Fruit fly (Drosophila melanogaster) whole organism, embryonic: ENCODE measurements around the gene LysS.
A peak's percentile ranks its signal among the peaks of the same experiment; 100 is the strongest.

Experiments used
- Atf-2 ChIP-seq: fragments of 200-800 bp; sonication (Bioruptor generic); optimal IDR thresholded peaks from 2 replicates; lab custom pipeline; 2016; ENCODE audit warnings: missing biosample characterization, missing genetic modification characterization
- CG10366 ChIP-seq: fragments of 200-800 bp; sonication (Bioruptor generic); IDR thresholded peaks from 2 replicates; pipeline ENCODE4 v1.3.6; 2022; ENCODE audit warnings: missing biosample characterization, missing genetic modification characterization
- CG10431 ChIP-seq: fragments of 200-800 bp; sonication (Bioruptor generic); optimal IDR thresholded peaks from 3 replicates; lab custom pipeline; 2018; ENCODE audit warnings: missing biosample characterization, mild to moderate bottlenecking, missing genetic modification characterization
- CG10654 ChIP-seq: fragments of 200-800 bp; sonication (Bioruptor generic); optimal IDR thresholded peaks from 2 replicates; lab custom pipeline; 2016; ENCODE audit warnings: missing biosample characterization, missing genetic modification characterization
- CG11504 ChIP-seq: fragments of 200-800 bp; sonication (Bioruptor generic); optimal IDR thresholded peaks from 3 replicates; lab custom pipeline; 2019; ENCODE audit warnings: missing biosample characterization, mild to moderate bottlenecking, missing genetic modification characterization, moderate library complexity
- CG4360 ChIP-seq: fragments of 200-800 bp; sonication (Bioruptor generic); IDR thresholded peaks from 2 replicates; pipeline ENCODE4 v1.3.6; 2022; ENCODE audit warnings: missing biosample characterization, missing genetic modification characterization
- CG7786 ChIP-seq: fragments of 200-800 bp; sonication (Bioruptor generic); optimal IDR thresholded peaks from 2 replicates; lab custom pipeline; 2016; ENCODE audit warnings: missing biosample characterization, missing genetic modification characterization
- CG8281 ChIP-seq: fragments of 200-800 bp; sonication (Bioruptor generic); optimal IDR thresholded peaks from 2 replicates; lab custom pipeline; 2018; ENCODE audit warnings: missing biosample characterization, mild to moderate bottlenecking, missing genetic modification characterization, moderate library complexity
- Dip3 ChIP-seq: fragments of 200-800 bp; sonication (Bioruptor generic); optimal IDR thresholded peaks from 3 replicates; lab custom pipeline; 2016; ENCODE audit warnings: missing biosample characterization, missing genetic modification characterization
- Doc2 ChIP-seq: fragments of 200-800 bp; sonication (Bioruptor generic); IDR thresholded peaks from 2 replicates; pipeline ENCODE4 v1.3.6; 2022; ENCODE audit warnings: missing biosample characterization, missing genetic modification characterization
- Dp ChIP-seq: fragments of 200-800 bp; sonication (Bioruptor generic); optimal IDR thresholded peaks from 2 replicates; lab custom pipeline; 2018; ENCODE audit warnings: missing biosample characterization, mild to moderate bottlenecking, missing genetic modification characterization, moderate library complexity
- E2f2 ChIP-seq: fragments of 200-800 bp; sonication (Bioruptor generic); IDR thresholded peaks from 2 replicates; pipeline ENCODE4 v1.3.6; 2022; ENCODE audit warnings: missing biosample characterization, missing genetic modification characterization
- Ets97D ChIP-seq: fragments of 200-800 bp; sonication (Bioruptor generic); optimal IDR thresholded peaks from 3 replicates; lab custom pipeline; 2016; ENCODE audit warnings: missing biosample characterization, missing genetic modification characterization
- HLH4C ChIP-seq: fragments of 200-800 bp; sonication (Bioruptor generic); IDR thresholded peaks from 3 replicates; pipeline ENCODE4 v1.3.6; 2022; ENCODE audit warnings: missing biosample characterization, missing genetic modification characterization; ENCODE audit not compliant: partially characterized antibody
- Hey ChIP-seq: fragments of 200-800 bp; sonication (Bioruptor generic); optimal IDR thresholded peaks from 3 replicates; lab custom pipeline; 2018; ENCODE audit warnings: missing biosample characterization, mild to moderate bottlenecking, missing genetic modification characterization
- Hr39 ChIP-seq: fragments of >200 bp; optimal IDR thresholded peaks from 2 replicates; lab custom pipeline; 2017
- Med ChIP-seq: fragments of 200-800 bp; sonication (Bioruptor generic); peaks from one replicate; lab custom pipeline; 2016; ENCODE audit warnings: missing biosample characterization, missing genetic modification characterization, mild to moderate bottlenecking, inconsistent platforms, moderate library complexity
- Nf-YA ChIP-seq: fragments of 200-800 bp; sonication (Bioruptor generic); IDR thresholded peaks from 2 replicates; pipeline ENCODE4 v1.3.6; 2022; ENCODE audit warnings: missing biosample characterization, missing genetic modification characterization
- Nf-YC ChIP-seq: fragments of 200-800 bp; optimal IDR thresholded peaks from 3 replicates; lab custom pipeline; 2019; ENCODE audit warnings: missing biosample characterization, mild to moderate bottlenecking, missing genetic modification characterization, moderate library complexity
- Xbp1 ChIP-seq: fragments of 200-800 bp; sonication (Bioruptor generic); optimal IDR thresholded peaks from 3 replicates; lab custom pipeline; 2016; ENCODE audit warnings: missing biosample characterization, mild to moderate bottlenecking, missing genetic modification characterization
- al ChIP-seq: fragments of 200-800 bp; sonication (Bioruptor generic); IDR thresholded peaks from 2 replicates; pipeline ENCODE4 v1.3.6; 2022; ENCODE audit warnings: missing biosample characterization, missing genetic modification characterization
- aop ChIP-seq: fragments of 200-800 bp; sonication (Bioruptor generic); IDR thresholded peaks from 2 replicates; pipeline ENCODE4 v1.3.6; 2022; ENCODE audit warnings: missing biosample characterization, missing genetic modification characterization
- bbx ChIP-seq: fragments of 200-800 bp; sonication (Bioruptor generic); IDR thresholded peaks from 2 replicates; pipeline ENCODE4 v1.3.6; 2022; ENCODE audit warnings: missing biosample characterization, missing genetic modification characterization; ENCODE audit not compliant: partially characterized antibody
- bigmax ChIP-seq: fragments of 200-800 bp; sonication (Bioruptor generic); optimal IDR thresholded peaks from 2 replicates; lab custom pipeline; 2018; ENCODE audit warnings: missing biosample characterization, mild to moderate bottlenecking, missing genetic modification characterization
- bowl ChIP-seq: fragments of 200-800 bp; sonication (Bioruptor generic); IDR thresholded peaks from 2 replicates; pipeline ENCODE4 v1.3.6; 2022; ENCODE audit warnings: missing biosample characterization, missing genetic modification characterization
- crp ChIP-seq, 2 experiments: fragments of 200-800 bp; sonication (Bioruptor generic); optimal IDR thresholded peaks; 2 replicates in 1 of 2; 3 replicates in 1 of 2; lab custom pipeline; 2017; ENCODE audit warnings: missing biosample characterization in 2 of 2, missing genetic modification characterization in 2 of 2, mild to moderate bottlenecking in 1 of 2, moderate library complexity in 1 of 2
- dysf ChIP-seq: fragments of 200-800 bp; sonication (Bioruptor generic); IDR thresholded peaks from 3 replicates; pipeline ENCODE4 v1.3.6; 2022; ENCODE audit warnings: missing biosample characterization, missing genetic modification characterization
- fd102C ChIP-seq: fragments of 200-800 bp; sonication (Bioruptor generic); optimal IDR thresholded peaks from 2 replicates; lab custom pipeline; 2018; ENCODE audit warnings: missing biosample characterization, mild to moderate bottlenecking, missing genetic modification characterization, moderate library complexity
- fd96Cb ChIP-seq: fragments of 200-800 bp; sonication (Bioruptor generic); optimal IDR thresholded peaks from 2 replicates; lab custom pipeline; 2018; ENCODE audit warnings: missing biosample characterization, mild to moderate bottlenecking, missing genetic modification characterization, moderate library complexity
- gcm ChIP-seq: fragments of 200-800 bp; sonication (Bioruptor generic); optimal IDR thresholded peaks from 2 replicates; lab custom pipeline; 2019; ENCODE audit warnings: missing biosample characterization, mild to moderate bottlenecking, missing genetic modification characterization, moderate library complexity
- hkb ChIP-seq, 2 experiments: fragments of 200-800 bp in 1 of 2; fragments of >200 bp in 1 of 2; sonication (Bioruptor generic) in 1 of 2; IDR thresholded peaks in 1 of 2; optimal IDR thresholded peaks in 1 of 2; 2 replicates each; pipeline versions ENCODE4 v1.3.6 to Lab custom; 2017 to 2022; ENCODE audit warnings: missing biosample characterization in 1 of 2, missing genetic modification characterization in 1 of 2
- jing ChIP-seq: fragments of 200-800 bp; sonication (Bioruptor generic); optimal IDR thresholded peaks from 2 replicates; lab custom pipeline; 2018; ENCODE audit warnings: missing biosample characterization, mild to moderate bottlenecking, missing genetic modification characterization
- org-1 ChIP-seq: fragments of 200-800 bp; sonication (Bioruptor generic); optimal IDR thresholded peaks from 2 replicates; lab custom pipeline; 2017; ENCODE audit warnings: missing biosample characterization, missing genetic modification characterization
- p53 ChIP-seq: fragments of 200-800 bp; sonication (Bioruptor generic); optimal IDR thresholded peaks from 2 replicates; lab custom pipeline; 2016; ENCODE audit warnings: missing biosample characterization, missing genetic modification characterization
- pan ChIP-seq, 4 experiments: fragments of >200 bp in 3 of 4; fragments of 200-800 bp in 1 of 4; sonication (Bioruptor generic) in 1 of 4; optimal IDR thresholded peaks in 3 of 4; IDR thresholded peaks in 1 of 4; 2 replicates each; pipeline versions ENCODE4 v1.3.6 to Lab custom; 2017 to 2022; ENCODE audit warnings: missing biosample characterization in 2 of 4, missing genetic modification characterization in 2 of 4, mixed read lengths in 1 of 4
- salm ChIP-seq: fragments of 200-800 bp; sonication (Bioruptor generic); optimal IDR thresholded peaks from 2 replicates; lab custom pipeline; 2018; ENCODE audit warnings: missing biosample characterization, mild to moderate bottlenecking, missing genetic modification characterization
- shn ChIP-seq: fragments of 200-800 bp; sonication (Bioruptor generic); optimal IDR thresholded peaks from 3 replicates; lab custom pipeline; 2016; ENCODE audit warnings: missing biosample characterization, missing genetic modification characterization
- sisA ChIP-seq: fragments of 200-800 bp; sonication (Bioruptor generic); IDR thresholded peaks from 2 replicates; pipeline ENCODE4 v1.3.6; 2022; ENCODE audit warnings: missing biosample characterization, missing genetic modification characterization
- tio ChIP-seq: fragments of 200-800 bp; sonication (Bioruptor generic); optimal IDR thresholded peaks from 2 replicates; lab custom pipeline; 2017; ENCODE audit warnings: missing biosample characterization, missing genetic modification characterization, inconsistent platforms
- trem ChIP-seq: fragments of 200-800 bp; optimal IDR thresholded peaks from 3 replicates; lab custom pipeline; 2019; ENCODE audit warnings: missing biosample characterization, mild to moderate bottlenecking, missing genetic modification characterization, moderate library complexity
- ttk ChIP-seq: fragments of 200-800 bp; sonication (Bioruptor generic); IDR thresholded peaks from 2 replicates; pipeline ENCODE4 v2.1.2; 2022; ENCODE audit warnings: missing biosample characterization, missing genetic modification characterization
- vnd ChIP-seq: fragments of 200-800 bp; sonication (Bioruptor generic); IDR thresholded peaks from 3 replicates; pipeline ENCODE4 v1.3.6; 2022; ENCODE audit warnings: missing biosample characterization, missing genetic modification characterization; ENCODE audit not compliant: partially characterized antibody
- vvl ChIP-seq: fragments of 200-800 bp; sonication (Bioruptor generic); IDR thresholded peaks from 2 replicates; pipeline ENCODE4 v1.3.6; 2022; ENCODE audit warnings: missing biosample characterization, missing genetic modification characterization
- wor ChIP-seq: fragments of 200-800 bp; sonication (Bioruptor generic); IDR thresholded peaks from 2 replicates; pipeline ENCODE4 v1.3.6; 2022; ENCODE audit warnings: missing biosample characterization, missing genetic modification characterization
- zen ChIP-seq: fragments of 200-800 bp; sonication (Bioruptor generic); optimal IDR thresholded peaks from 3 replicates; lab custom pipeline; 2018; ENCODE audit warnings: missing biosample characterization, mild to moderate bottlenecking, missing genetic modification characterization, moderate library complexity

The LysS gene

DNA sequence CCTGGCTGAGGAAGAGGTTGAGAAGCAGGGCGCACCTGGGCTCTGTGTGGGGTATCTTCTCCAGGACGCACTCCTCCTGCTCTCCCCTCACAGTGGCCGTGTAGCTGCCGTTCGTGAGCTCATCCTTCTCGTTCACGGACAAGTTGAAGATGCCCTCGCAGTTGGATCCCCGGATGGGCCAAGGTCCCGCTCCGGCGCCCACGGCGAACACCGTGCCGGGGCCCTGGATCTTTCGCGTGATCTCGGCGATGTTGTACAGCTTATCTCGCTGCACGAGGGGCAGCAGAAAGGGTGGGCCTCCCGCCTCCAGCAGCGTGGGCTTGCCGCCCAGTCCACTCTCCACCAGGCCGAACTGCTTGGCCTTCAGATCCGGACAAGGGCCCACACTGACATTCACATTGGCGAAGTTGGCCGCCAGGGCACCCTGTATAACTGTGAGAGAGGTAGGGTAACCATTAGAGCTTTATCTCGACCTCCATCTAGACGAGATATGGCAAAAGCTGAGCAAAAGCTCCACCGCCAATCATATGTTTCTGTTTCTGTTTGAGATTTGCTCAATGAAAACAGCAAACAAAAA, 23.6 kb upstream of the LysS start (continued):
- no peak for TF ChIP-seq HLH4C (GFP tag; lab: Robert Waterston, UW)
- TF ChIP-seq sisA (GFP tag; lab: Robert Waterston, UW): 0 out of 2 replicates have a peak, but pooled peaks have one; percentile 24
- TF ChIP-seq E2f2 (GFP tag; lab: Robert Waterston, UW): peak; percentile 16; the same call in 1 of the 2 replicates
- peak; percentile 25; the same call in 1 of the 2 replicates for TF ChIP-seq vvl (GFP tag; lab: Robert Waterston, UW)
- TF ChIP-seq Hr39 (lab: Kevin White, UChicago): peak; percentile 36
- no peak for TF ChIP-seq pan (optimal IDR thresholded peaks at IDR 0.05; lab: Kevin White, UChicago)
- TF ChIP-seq pan (GFP tag; optimal IDR thresholded peaks at IDR 0.05 in 1 of 2, IDR thresholded peaks at IDR 0.05 in 1 of 2): peak in 1 of 2 experiments; percentile 8
- TF ChIP-seq Med (GFP tag; lab: Kevin White, UChicago): peak; percentile 59
- TF ChIP-seq crp (GFP tag; optimal IDR thresholded peaks at IDR 0.05; lab: Kevin White, UChicago): peak in 1 of 2 experiments; percentile 36
- no peak for TF ChIP-seq CG7786 (GFP tag; lab: Kevin White, UChicago)

dm6 chr3L:1204674-1205547, 22.6 kb upstream of the LysS start, which contains the start of gene CG9119:
Gene CG9119, minus strand, starts transcription at chr3L:1204795.
- peak; percentile 41 for TF ChIP-seq gcm (GFP tag; lab: Kevin White, UChicago)
- peak; percentile 54 for TF ChIP-seq Atf-2 (GFP tag; lab: Kevin White, UChicago)
- no peak for TF ChIP-seq fd102C (GFP tag; lab: Kevin White, UChicago)
- TF ChIP-seq al (GFP tag; lab: Robert Waterston, UW): no peak; the same call in 1 of the 2 replicates
- peak; percentile 9 for TF ChIP-seq jing (GFP tag; lab: Kevin White, UChicago)
- no peak for TF ChIP-seq Dp (GFP tag; lab: Kevin White, UChicago)
- peak; percentile 59 for TF ChIP-seq Xbp1 (GFP tag; lab: Kevin White, UChicago)
- TF ChIP-seq CG10366 (GFP tag; lab: Robert Waterston, UW): peak; percentile 44
- TF ChIP-seq Nf-YA (GFP tag; lab: Robert Waterston, UW): no peak
- TF ChIP-seq Hey (tag; lab: Kevin White, UChicago): no peak
- peak; percentile 11 for TF ChIP-seq trem (tag; lab: Kevin White, UChicago)
- peak; percentile 75 for TF ChIP-seq CG11504 (tag; lab: Kevin White, UChicago)
- peak; percentile 11 for TF ChIP-seq p53
- no peak for TF ChIP-seq Ets97D (GFP tag; lab: Kevin White, UChicago)
- peak; percentile 80 for TF ChIP-seq Dip3 (GFP tag; lab: Kevin White, UChicago)
- TF ChIP-seq CG4360 (GFP tag; lab: Robert Waterston, UW): no peak
- no peak for TF ChIP-seq Doc2 (GFP tag; lab: Robert Waterston, UW)
- TF ChIP-seq zen: no peak
- TF ChIP-seq bbx (GFP tag; lab: Robert Waterston, UW): no peak
- peak; percentile 44; the same call in 1 of the 2 replicates for TF ChIP-seq wor (GFP tag; lab: Robert Waterston, UW)
- peak; percentile 71 for TF ChIP-seq tio (GFP tag; lab: Kevin White, UChicago)
- peak; percentile 35 for TF ChIP-seq CG10431 (GFP tag; lab: Kevin White, UChicago)
- no peak for TF ChIP-seq salm (tag; lab: Kevin White, UChicago)
- TF ChIP-seq Nf-YC: peak; percentile 54
- TF ChIP-seq ttk: peak; percentile 34; the same call in 1 of the 2 replicates
- no peak for TF ChIP-seq crp (GFP tag; optimal IDR thresholded peaks at IDR 0.05; lab: Kevin White, UChicago)
- no peak for TF ChIP-seq aop (GFP tag; lab: Robert Waterston, UW)
- TF ChIP-seq CG8281: peak; percentile 19
- TF ChIP-seq vnd (GFP tag; lab: Robert Waterston, UW): no peak
- peak; percentile 80 for TF ChIP-seq org-1
- peak; percentile 75 for TF ChIP-seq shn (GFP tag; lab: Kevin White, UChicago)
- TF ChIP-seq bowl (GFP tag; lab: Robert Waterston, UW): no peak
- TF ChIP-seq fd96Cb (tag; lab: Kevin White, UChicago): peak; percentile 48
- TF ChIP-seq bigmax (GFP tag; lab: Kevin White, UChicago): no peak
- peak; percentile 26 for TF ChIP-seq CG10654 (GFP tag; lab: Kevin White, UChicago)
- no peak for TF ChIP-seq hkb (optimal IDR thresholded peaks at IDR 0.05; lab: Kevin White, UChicago)
- peak; percentile 59; the same call in 1 of the 2 replicates for TF ChIP-seq hkb (GFP tag; IDR thresholded peaks at IDR 0.05; lab: Robert Waterston, UW)
- peak; percentile 70 for TF ChIP-seq dysf (GFP tag; lab: Robert Waterston, UW)
